Fruit fly (Drosophila melanogaster): ENCODE results near the gene Acsx3.

dm6 chr3R:19796835-19797234 lies 15.8 kb downstream of the Acsx3 start:
- TF ChIP-seq CG8478 (optimal IDR thresholded peaks at IDR 0.05) (no peak), CTCF (optimal IDR thresholded peaks at IDR 0.05) (no peak)

All from S2 (cell line).